Worm (Caenorhabditis elegans) whole organism, L2 larva: ENCODE results near the gene F59A7.5.
A peak's percentile ranks its signal among the peaks of the same experiment; 100 is the strongest.

Experiments
- C34F6.9 ChIP-seq: fragments of 150-350 bp; optimal IDR thresholded peaks from 2 replicates; lab custom pipeline; 2014; ENCODE audit warnings: missing biosample characterization, missing genetic modification characterization
- R02D3.7 ChIP-seq: fragments of 150-350 bp; optimal IDR thresholded peaks from 2 replicates; lab custom pipeline; 2014; ENCODE audit warnings: missing biosample characterization, missing genetic modification characterization
- Y55F3AM.14 ChIP-seq: fragments of 200-800 bp; sonication (Bioruptor generic); optimal IDR thresholded peaks from 2 replicates; lab custom pipeline; 2018; ENCODE audit warnings: mild to moderate bottlenecking, missing genetic modification characterization, missing compliant biosample characterization
- ZK546.5 ChIP-seq: sonication (generic microtip); optimal IDR thresholded peaks from 2 replicates; lab custom pipeline; 2017; ENCODE audit warnings: missing biosample characterization, missing genetic modification characterization
- alr-1 ChIP-seq: fragments of 150-350 bp; optimal IDR thresholded peaks from 2 replicates; lab custom pipeline; 2014; ENCODE audit warnings: missing biosample characterization, missing genetic modification characterization
- aly-2 ChIP-seq: fragments of 150-350 bp; optimal IDR thresholded peaks from 2 replicates; lab custom pipeline; 2014; ENCODE audit warnings: missing biosample characterization, missing genetic modification characterization
- blmp-1 ChIP-seq: sonication (generic microtip); optimal IDR thresholded peaks from 2 replicates; lab custom pipeline; 2017; ENCODE audit warnings: missing genetic modification characterization, mild to moderate bottlenecking, missing compliant biosample characterization, antibody characterized with exemption, moderate library complexity; ENCODE audit not compliant: insufficient read depth
- ceh-82 ChIP-seq: fragments of 150-350 bp; optimal IDR thresholded peaks from 2 replicates; lab custom pipeline; 2014; ENCODE audit warnings: missing biosample characterization, missing genetic modification characterization
- crh-2 ChIP-seq: sonication (generic microtip); optimal IDR thresholded peaks from 2 replicates; lab custom pipeline; 2017; ENCODE audit warnings: missing biosample characterization, missing genetic modification characterization
- dmd-4 ChIP-seq: sonication (generic microtip); optimal IDR thresholded peaks from 2 replicates; lab custom pipeline; 2017; ENCODE audit warnings: missing biosample characterization, missing genetic modification characterization
- elt-3 ChIP-seq: sonication (generic microtip); optimal IDR thresholded peaks from 2 replicates; lab custom pipeline; 2017; ENCODE audit warnings: missing biosample characterization, missing genetic modification characterization
- lin-13 ChIP-seq: fragments of 150-350 bp; optimal IDR thresholded peaks from 2 replicates; lab custom pipeline; 2014; ENCODE audit warnings: missing biosample characterization, missing genetic modification reagents, missing genetic modification characterization
- lin-39 ChIP-seq: fragments of 150-350 bp; optimal IDR thresholded peaks from 2 replicates; lab custom pipeline; 2014; ENCODE audit warnings: missing biosample characterization, missing genetic modification reagents, missing genetic modification characterization
- mdl-1 ChIP-seq, 2 experiments: fragments of 150-350 bp in 1 of 2; sonication (generic microtip) in 1 of 2; optimal IDR thresholded peaks; 2 replicates each; lab custom pipeline; 2017; ENCODE audit warnings: missing biosample characterization in 2 of 2, missing genetic modification characterization in 2 of 2
- nhr-10 ChIP-seq: sonication (generic microtip); optimal IDR thresholded peaks from 2 replicates; lab custom pipeline; 2017; ENCODE audit warnings: missing biosample characterization, missing genetic modification characterization
- nhr-11 ChIP-seq: fragments of 150-350 bp; optimal IDR thresholded peaks from 2 replicates; lab custom pipeline; 2014; ENCODE audit warnings: missing biosample characterization, missing genetic modification characterization
- nhr-21 ChIP-seq: fragments of 150-350 bp; optimal IDR thresholded peaks from 2 replicates; lab custom pipeline; 2014; ENCODE audit warnings: missing biosample characterization, missing genetic modification characterization
- nhr-23 ChIP-seq: fragments of 150-350 bp; optimal IDR thresholded peaks from 2 replicates; lab custom pipeline; 2014; ENCODE audit warnings: missing biosample characterization, missing genetic modification reagents, missing genetic modification characterization
- nhr-237 ChIP-seq: fragments of 150-350 bp; optimal IDR thresholded peaks from 2 replicates; lab custom pipeline; 2014; ENCODE audit warnings: missing biosample characterization, missing genetic modification characterization
- nhr-6 ChIP-seq: fragments of 150-350 bp; optimal IDR thresholded peaks from 2 replicates; lab custom pipeline; 2014; ENCODE audit warnings: missing biosample characterization, missing genetic modification characterization
- nhr-77 ChIP-seq: fragments of 150-350 bp; optimal IDR thresholded peaks from 2 replicates; lab custom pipeline; 2014; ENCODE audit warnings: missing biosample characterization, missing genetic modification characterization
- peb-1 ChIP-seq: fragments of 150-350 bp; optimal IDR thresholded peaks from 2 replicates; lab custom pipeline; 2014; ENCODE audit warnings: missing biosample characterization, missing genetic modification characterization
- sem-4 ChIP-seq: fragments of 150-350 bp; optimal IDR thresholded peaks from 2 replicates; lab custom pipeline; 2014; ENCODE audit warnings: missing biosample characterization, missing genetic modification reagents, missing genetic modification characterization
- sma-3 ChIP-seq: sonication (generic microtip); optimal IDR thresholded peaks from 2 replicates; lab custom pipeline; 2016; ENCODE audit warnings: missing genetic modification reagents, missing genetic modification characterization, missing compliant biosample characterization
- sma-9 ChIP-seq, 2 experiments: fragments of 150-350 bp in 1 of 2; sonication (generic microtip) in 1 of 2; optimal IDR thresholded peaks; 2 replicates each; lab custom pipeline; 2014 to 2016; ENCODE audit warnings: missing genetic modification characterization in 2 of 2, mild to moderate bottlenecking in 1 of 2, missing biosample characterization in 1 of 2, missing compliant biosample characterization in 1 of 2, missing genetic modification reagents in 1 of 2, moderate library complexity in 1 of 2
- unc-39 ChIP-seq: fragments of 150-350 bp; optimal IDR thresholded peaks from 2 replicates; lab custom pipeline; 2014; ENCODE audit warnings: missing biosample characterization, missing genetic modification characterization
- unc-55 ChIP-seq: fragments of 150-350 bp; sonication (generic microtip); optimal IDR thresholded peaks from 3 replicates; lab custom pipeline; 2014; ENCODE audit warnings: missing biosample characterization, missing genetic modification reagents, missing genetic modification characterization
- zag-1 ChIP-seq: fragments of 150-350 bp; optimal IDR thresholded peaks from 2 replicates; lab custom pipeline; 2014; ENCODE audit warnings: missing biosample characterization, missing genetic modification characterization
- ztf-1 ChIP-seq: fragments of 200-800 bp; sonication (Bioruptor generic); conservative IDR thresholded peaks from 2 replicates; pipeline ENCODE4 v1.3.6; 2022; ENCODE audit warnings: missing genetic modification characterization, missing compliant biosample characterization
- ztf-11 ChIP-seq: sonication (generic microtip); optimal IDR thresholded peaks from 2 replicates; lab custom pipeline; 2017; ENCODE audit warnings: missing biosample characterization, missing genetic modification characterization
- ztf-4 ChIP-seq: fragments of 150-350 bp; optimal IDR thresholded peaks from 2 replicates; lab custom pipeline; 2014; ENCODE audit warnings: missing biosample characterization, missing genetic modification characterization

The F59A7.5 gene

ce11 chrV:2067985-2068499 lies 45.6 kb downstream of the F59A7.5 start, which contains the start of gene lbp-9 (continued):
- TF ChIP-seq R02D3.7 (tag; lab: Kevin White, UChicago) (no peak), sma-9 (GFP tag; optimal IDR thresholded peaks at IDR 0.05; lab: Kevin White, UChicago) (peak; percentile 49), sma-9 (tag; optimal IDR thresholded peaks at IDR 0.05; lab: Kevin White, UChicago) (no peak), blmp-1 (tag; lab: Kevin White, UChicago) (peak; percentile 2), nhr-6 (tag; lab: Kevin White, UChicago) (no peak), nhr-77 (tag; lab: Kevin White, UChicago) (no peak), nhr-23 (tag; lab: Kevin White, UChicago) (no peak), elt-3 (tag; lab: Kevin White, UChicago) (no peak), unc-55 (GFP tag; lab: Kevin White, UChicago) (no peak), peb-1 (no peak), ztf-1 (GFP tag; lab: Robert Waterston, UW) (no peak), lin-13 (GFP tag; lab: Kevin White, UChicago) (no peak), nhr-21 (no peak), C34F6.9 (tag; lab: Kevin White, UChicago) (peak; percentile 88), ceh-82 (tag; lab: Kevin White, UChicago) (no peak), unc-39 (tag; lab: Kevin White, UChicago) (no peak), dmd-4 (tag; lab: Kevin White, UChicago) (no peak), mdl-1 (tag; optimal IDR thresholded peaks at IDR 0.05; lab: Kevin White, UChicago) (peak in 1 of 2 experiments; percentile 53)

- TF ChIP-seq ztf-4 (tag; lab: Kevin White, UChicago) (no peak), ZK546.5 (tag; lab: Kevin White, UChicago) (no peak), sem-4 (tag; lab: Kevin White, UChicago) (no peak), lin-39 (tag; lab: Kevin White, UChicago) (no peak), nhr-237 (tag; lab: Kevin White, UChicago) (no peak), alr-1 (tag; lab: Kevin White, UChicago) (no peak)
Observed at ce11 chrV:2068728-2069443, 46.4 kb downstream of the F59A7.5 start.

ce11 chrV:2072807-2073206 lies 50.3 kb downstream of the F59A7.5 start, which contains the start of gene Y40B10A.9:
TSS of gene Y40B10A.9 (minus strand) at chrV:2072907.
- TF ChIP-seq Y55F3AM.14 (no peak), blmp-1 (tag; lab: Kevin White, UChicago) (no peak), sma-3 (GFP tag; lab: Kevin White, UChicago) (no peak), nhr-21 (no peak), peb-1 (no peak), nhr-11 (tag; lab: Kevin White, UChicago) (no peak), nhr-10 (tag; lab: Kevin White, UChicago) (no peak), R02D3.7 (tag; lab: Kevin White, UChicago) (no peak), ztf-11 (tag; lab: Kevin White, UChicago) (no peak), sem-4 (tag; lab: Kevin White, UChicago) (no peak), crh-2 (tag; lab: Kevin White, UChicago) (no peak), aly-2 (tag; lab: Kevin White, UChicago) (no peak), ztf-1 (GFP tag; lab: Robert Waterston, UW) (no peak), lin-39 (tag; lab: Kevin White, UChicago) (no peak), nhr-6 (tag; lab: Kevin White, UChicago) (no peak), ceh-82 (tag; lab: Kevin White, UChicago) (no peak), nhr-77 (tag; lab: Kevin White, UChicago) (no peak), zag-1 (no peak), ztf-4 (tag; lab: Kevin White, UChicago) (no peak)
